Worm (Caenorhabditis elegans) whole organism, L4 larva: Measurements from ENCODE around the gene ugt-41.
A peak's percentile ranks its signal among the peaks of the same experiment; 100 is the strongest.

Experiments used
- D1046.2 ChIP-seq: fragments of 200-800 bp; sonication (Bioruptor generic); IDR thresholded peaks from 2 replicates; pipeline ENCODE4 v1.3.6; 2022; ENCODE audit warnings: missing genetic modification characterization, missing compliant biosample characterization
- F26F4.8 ChIP-seq: fragments of 200-800 bp; sonication (Bioruptor generic); conservative IDR thresholded peaks from 2 replicates; pipeline ENCODE4 v1.3.6; 2022; ENCODE audit warnings: missing genetic modification characterization, missing compliant biosample characterization
- F37D6.2 ChIP-seq: sonication (generic microtip); optimal IDR thresholded peaks from 2 replicates; lab custom pipeline; 2016; ENCODE audit warnings: mild to moderate bottlenecking, missing genetic modification characterization, missing compliant biosample characterization
- F44E2.7 ChIP-seq: fragments of 200-800 bp; sonication (Bioruptor generic); IDR thresholded peaks from 2 replicates; pipeline ENCODE4 v2.1.2; 2022; ENCODE audit warnings: missing genetic modification characterization, missing compliant biosample characterization
- ZK546.5 ChIP-seq, 2 experiments: sonication (generic microtip); optimal IDR thresholded peaks; 2 replicates each; lab custom pipeline; 2017; ENCODE audit warnings: missing biosample characterization in 2 of 2, missing genetic modification characterization in 2 of 2
- aly-2 ChIP-seq: sonication (generic microtip); optimal IDR thresholded peaks from 2 replicates; lab custom pipeline; 2018; ENCODE audit warnings: missing biosample characterization, missing genetic modification characterization
- arid-1 ChIP-seq: fragments of 200-800 bp; sonication (Bioruptor generic); conservative IDR thresholded peaks from 2 replicates; pipeline ENCODE4 v1.3.6; 2022; ENCODE audit warnings: missing genetic modification reagents, missing genetic modification characterization, missing compliant biosample characterization
- ceh-32 ChIP-seq: sonication (generic microtip); optimal IDR thresholded peaks from 2 replicates; lab custom pipeline; 2016; ENCODE audit warnings: mild to moderate bottlenecking, missing genetic modification characterization, missing compliant biosample characterization; ENCODE audit not compliant: poor library complexity
- ceh-62 ChIP-seq: sonication (generic microtip); optimal IDR thresholded peaks from 2 replicates; lab custom pipeline; 2017; ENCODE audit warnings: missing biosample characterization, missing genetic modification characterization
- ctbp-1 ChIP-seq: fragments of 200-800 bp; sonication (Bioruptor generic); IDR thresholded peaks from 2 replicates; pipeline ENCODE4 v1.3.6; 2022; ENCODE audit warnings: missing genetic modification reagents, missing genetic modification characterization, missing compliant biosample characterization
- daf-8 ChIP-seq: fragments of 200-800 bp; sonication (Bioruptor generic); IDR thresholded peaks from 2 replicates; pipeline ENCODE4 v1.3.6; 2022; ENCODE audit warnings: missing genetic modification characterization, missing compliant biosample characterization
- dmd-6 ChIP-seq: fragments of 200-800 bp; sonication (Bioruptor generic); IDR thresholded peaks from 2 replicates; pipeline ENCODE4 v1.3.6; 2022; ENCODE audit warnings: missing genetic modification reagents, missing genetic modification characterization, missing compliant biosample characterization
- dmd-8 ChIP-seq: fragments of 200-800 bp; sonication (Bioruptor generic); IDR thresholded peaks from 2 replicates; pipeline ENCODE4 v1.3.6; 2022; ENCODE audit warnings: missing genetic modification characterization, missing compliant biosample characterization
- dve-1 ChIP-seq: sonication (generic microtip); optimal IDR thresholded peaks from 2 replicates; lab custom pipeline; 2017; ENCODE audit warnings: antibody characterized with exemption, mild to moderate bottlenecking, missing genetic modification characterization, missing compliant biosample characterization; ENCODE audit not compliant: insufficient read depth
- egl-43 ChIP-seq: fragments of 200-800 bp; sonication (Bioruptor generic); IDR thresholded peaks from 2 replicates; pipeline ENCODE4 v1.3.6; 2022; ENCODE audit warnings: missing genetic modification reagents, missing genetic modification characterization, missing compliant biosample characterization
- hmg-1.1 ChIP-seq: fragments of 200-800 bp; sonication (Bioruptor generic); IDR thresholded peaks from 2 replicates; pipeline ENCODE4 v1.3.6; 2022; ENCODE audit warnings: missing genetic modification reagents, missing genetic modification characterization, missing compliant biosample characterization
- lim-7 ChIP-seq: fragments of 200-800 bp; sonication (Bioruptor generic); IDR thresholded peaks from 2 replicates; pipeline ENCODE4 v1.3.6; 2022; ENCODE audit warnings: missing genetic modification characterization, missing compliant biosample characterization
- lin-39 ChIP-seq: fragments of 150-350 bp; optimal IDR thresholded peaks from 2 replicates; lab custom pipeline; 2014; ENCODE audit warnings: missing biosample characterization, missing genetic modification reagents, missing genetic modification characterization
- mdl-1 ChIP-seq, 2 experiments: fragments of 150-350 bp in 1 of 2; sonication (generic microtip) in 1 of 2; optimal IDR thresholded peaks; 2 replicates each; lab custom pipeline; 2014 to 2017; ENCODE audit warnings: missing biosample characterization in 2 of 2, missing genetic modification characterization in 2 of 2
- mdt-29 ChIP-seq: fragments of 200-800 bp; sonication (Bioruptor generic); IDR thresholded peaks from 2 replicates; pipeline ENCODE4 v1.3.6; 2022; ENCODE audit warnings: missing genetic modification reagents, missing genetic modification characterization, missing compliant biosample characterization
- mxl-3 ChIP-seq: fragments of 200-800 bp; sonication (Bioruptor generic); optimal IDR thresholded peaks from 2 replicates; lab custom pipeline; 2018; ENCODE audit warnings: mild to moderate bottlenecking, missing genetic modification characterization, missing compliant biosample characterization
- nhr-11 ChIP-seq: fragments of 150-350 bp; optimal IDR thresholded peaks from 2 replicates; lab custom pipeline; 2014; ENCODE audit warnings: missing biosample characterization, missing genetic modification characterization
- nhr-25 ChIP-seq: sonication (generic microtip); optimal IDR thresholded peaks from 2 replicates; lab custom pipeline; 2017; ENCODE audit warnings: missing genetic modification characterization, mild to moderate bottlenecking, missing compliant biosample characterization, antibody characterized with exemption, moderate library complexity, borderline replicate concordance; ENCODE audit not compliant: insufficient read depth
- nhr-6 ChIP-seq: fragments of 150-350 bp; optimal IDR thresholded peaks from 2 replicates; lab custom pipeline; 2014; ENCODE audit warnings: missing biosample characterization, missing genetic modification characterization
- nhr-76 ChIP-seq: fragments of 150-350 bp; optimal IDR thresholded peaks from 2 replicates; lab custom pipeline; 2014; ENCODE audit warnings: missing biosample characterization, missing genetic modification characterization
- pha-4 ChIP-seq, 2 experiments: fragments of 150-350 bp in 1 of 2; fragments of 200-800 bp in 1 of 2; sonication (Bioruptor generic) in 1 of 2; IDR thresholded peaks in 1 of 2; optimal IDR thresholded peaks in 1 of 2; 2 replicates each; pipeline versions ENCODE4 v1.3.6 to Lab custom; 2014 to 2022; ENCODE audit warnings: missing genetic modification characterization in 2 of 2, missing genetic modification reagents in 2 of 2, missing biosample characterization in 1 of 2, missing compliant biosample characterization in 1 of 2
- pqm-1 ChIP-seq: sonication (generic microtip); optimal IDR thresholded peaks from 2 replicates; lab custom pipeline; 2017; ENCODE audit warnings: missing biosample characterization, missing genetic modification characterization
- saeg-2 ChIP-seq: fragments of 200-800 bp; sonication (Bioruptor generic); IDR thresholded peaks from 2 replicates; pipeline ENCODE4 v1.3.6; 2022; ENCODE audit warnings: missing genetic modification reagents, missing genetic modification characterization, missing compliant biosample characterization
- spr-1 ChIP-seq: sonication (generic microtip); optimal IDR thresholded peaks from 2 replicates; lab custom pipeline; 2016; ENCODE audit warnings: mild to moderate bottlenecking, missing genetic modification characterization, missing compliant biosample characterization
- unc-62 ChIP-seq, 3 experiments: fragments of 150-350 bp in 1 of 3; sonication (generic microtip); optimal IDR thresholded peaks in 2 of 3; peaks in 1 of 3; 1 replicate in 1 of 3; 2 replicates in 2 of 3; lab custom pipeline; 2014 to 2017; ENCODE audit warnings: missing biosample characterization in 3 of 3, missing genetic modification characterization in 3 of 3, missing genetic modification reagents in 3 of 3, missing genotype in 1 of 3
- vab-7 ChIP-seq: fragments of 200-800 bp; sonication (Bioruptor generic); IDR thresholded peaks from 2 replicates; pipeline ENCODE4 v1.3.6; 2022; ENCODE audit warnings: missing genetic modification reagents, missing genetic modification characterization, missing compliant biosample characterization
- zag-1 ChIP-seq: fragments of 150-350 bp; optimal IDR thresholded peaks from 2 replicates; lab custom pipeline; 2014; ENCODE audit warnings: missing biosample characterization, missing genetic modification characterization
- zip-11 ChIP-seq: fragments of 200-800 bp; sonication (Bioruptor generic); IDR thresholded peaks from 2 replicates; pipeline ENCODE4 v1.3.6; 2022; ENCODE audit warnings: missing genetic modification characterization, missing compliant biosample characterization
- ztf-11 ChIP-seq: fragments of 150-350 bp; optimal IDR thresholded peaks from 2 replicates; lab custom pipeline; 2014; ENCODE audit warnings: missing biosample characterization, missing genetic modification characterization

Gene ugt-41

ce11 chrV:7138320-7138719 lies 25.1 kb downstream of the ugt-41 start, which contains the start of gene str-112:
Gene str-112 (minus strand): TSS chrV:7138420.
- no peak for TF ChIP-seq nhr-11
- TF ChIP-seq pha-4 (GFP tag; IDR thresholded peaks at IDR 0.05; lab: Robert Waterston, UW), result no peak
- TF ChIP-seq pha-4 (tag; optimal IDR thresholded peaks at IDR 0.05; lab: Kevin White, UChicago), result no peak
- TF ChIP-seq nhr-76 (tag; lab: Kevin White, UChicago), result no peak
- no peak for TF ChIP-seq D1046.2 (GFP tag; lab: Robert Waterston, UW)
- TF ChIP-seq, all 104 proteins: peak for 0

ce11 chrV:7136859-7137258 lies 26.5 kb downstream of the ugt-41 start:
- peak in 1 of 2 experiments; percentile 94 for TF ChIP-seq unc-62 (GFP tag; optimal IDR thresholded peaks at IDR 0.05 in 1 of 2; lab: Kevin White, UChicago)
- TF ChIP-seq unc-62 (tag; optimal IDR thresholded peaks at IDR 0.05; lab: Kevin White, UChicago), result no peak
- TF ChIP-seq mxl-3 (GFP tag; lab: Kevin White, UChicago), result no peak
- TF ChIP-seq, all 104 proteins: peak for 1

ce11 chrV:7133963-7134362 lies 29.4 kb downstream of the ugt-41 start, which contains the start of gene F10D2.16:
Gene F10D2.16 (plus strand): TSS chrV:7134263.
- no peak for TF ChIP-seq zag-1 (tag; lab: Kevin White, UChicago)
- TF ChIP-seq pqm-1 (tag; lab: Kevin White, UChicago), result no peak
- no peak for TF ChIP-seq saeg-2 (GFP tag; lab: Robert Waterston, UW)
- TF ChIP-seq F26F4.8, result no peak
- TF ChIP-seq dve-1 (tag; lab: Kevin White, UChicago), result no peak
- no peak for TF ChIP-seq hmg-1.1 (GFP tag; lab: Robert Waterston, UW)
- TF ChIP-seq aly-2, result no peak
- no peak for TF ChIP-seq daf-8 (GFP tag; lab: Robert Waterston, UW)
- TF ChIP-seq mdt-29 (GFP tag; lab: Robert Waterston, UW), result no peak
- TF ChIP-seq ceh-32 (tag; lab: Kevin White, UChicago), result no peak
- TF ChIP-seq F44E2.7 (GFP tag; lab: Robert Waterston, UW), result no peak
- TF ChIP-seq nhr-25, result no peak
- TF ChIP-seq lin-39 (tag; lab: Kevin White, UChicago), result no peak

ce11 chrV:7132248-7132647 lies 31.1 kb downstream of the ugt-41 start, which contains the start of gene sre-10:
Gene sre-10 (plus strand): TSS chrV:7132548.
- TF ChIP-seq nhr-6 (tag; lab: Kevin White, UChicago) (no peak), F37D6.2 (no peak), ztf-11 (tag; lab: Kevin White, UChicago) (no peak), lim-7 (GFP tag; lab: Robert Waterston, UW) (no peak), arid-1 (GFP tag; lab: Robert Waterston, UW) (no peak), ceh-62 (tag; lab: Kevin White, UChicago) (no peak), vab-7 (no peak)

- TF ChIP-seq dmd-8 (GFP tag; lab: Robert Waterston, UW) (no peak), F26F4.8 (no peak), ZK546.5 (tag; optimal IDR thresholded peaks at IDR 0.05; lab: Kevin White, UChicago) (no peak), spr-1 (no peak), ctbp-1 (no peak), dmd-6 (GFP tag; lab: Robert Waterston, UW) (no peak), nhr-25 (no peak), pqm-1 (tag; lab: Kevin White, UChicago) (no peak), mxl-3 (GFP tag; lab: Kevin White, UChicago) (no peak), mdl-1 (tag; optimal IDR thresholded peaks at IDR 0.05; lab: Kevin White, UChicago) (no peak), pha-4 (GFP tag; IDR thresholded peaks at IDR 0.05; lab: Robert Waterston, UW) (no peak), pha-4 (tag; optimal IDR thresholded peaks at IDR 0.05; lab: Kevin White, UChicago) (no peak), F44E2.7 (GFP tag; lab: Robert Waterston, UW) (no peak), ztf-11 (tag; lab: Kevin White, UChicago) (no peak), egl-43 (no peak), zip-11 (no peak)
- TF ChIP-seq, all 104 proteins: peak for 0
These were observed 32.4 kb downstream of the ugt-41 start, which contains the start of gene srx-36 for ce11 chrV:7130974-7131373. Gene srx-36 (minus strand): TSS chrV:7131074.
